Fruit fly (Drosophila melanogaster): ENCODE measurements around the gene Atg3.
A peak's percentile ranks its signal among the peaks of the same experiment; 100 is the strongest.

Gene Atg3

DNA sequence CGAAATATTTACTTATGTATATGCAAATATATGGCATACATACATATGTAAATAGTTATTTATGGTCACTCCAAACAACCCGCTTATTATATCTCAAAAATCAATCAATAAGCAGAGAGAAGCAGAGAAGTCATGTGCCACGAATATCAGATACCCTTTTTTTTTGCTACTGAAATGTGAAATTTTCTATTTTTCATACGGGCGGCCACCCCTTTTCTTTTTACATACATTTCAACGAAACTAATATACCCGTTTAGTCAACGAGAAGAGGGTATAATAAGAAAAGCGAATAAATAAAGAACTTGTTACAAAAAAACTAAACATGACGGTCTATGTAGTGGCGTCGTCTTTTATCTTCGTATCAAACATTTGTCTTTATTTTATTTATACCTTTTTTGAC, 36.1 kb downstream of the Atg3 start (continued):
- peak; percentile 41 for TF ChIP-seq HHEX (GFP tag; optimal IDR thresholded peaks at IDR 0.05)
- TF ChIP-seq CG2875 (GFP tag; optimal IDR thresholded peaks at IDR 0.05), result no peak
- TF ChIP-seq NfI (GFP tag; optimal IDR thresholded peaks at IDR 0.05), result peak; percentile 55
- no peak for TF ChIP-seq sna (GFP tag; IDR thresholded peaks at IDR 0.05; ENCODE audit: partially characterized antibody)
- TF ChIP-seq CG8089 (GFP tag; optimal IDR thresholded peaks at IDR 0.05), result no peak
- no peak for TF ChIP-seq lov (optimal IDR thresholded peaks at IDR 0.05)
- TF ChIP-seq lov (GFP tag; IDR thresholded peaks at IDR 0.05), result no peak
- peak; percentile 18 for TF ChIP-seq CG9876 (GFP tag; optimal IDR thresholded peaks at IDR 0.05)
- TF ChIP-seq zfh1 (GFP tag; IDR thresholded peaks at IDR 0.05), result peak; percentile 60; the same call in 2 of the 3 replicates
- no peak for TF ChIP-seq ab (GFP tag; optimal IDR thresholded peaks at IDR 0.05)
- TF ChIP-seq Vsx1 (GFP tag; optimal IDR thresholded peaks at IDR 0.05), result no peak
- peak; percentile 16 for TF ChIP-seq nau (GFP tag; optimal IDR thresholded peaks at IDR 0.05)
- TF ChIP-seq chinmo (GFP tag; IDR thresholded peaks at IDR 0.05; ENCODE audit: partially characterized antibody), result no peak
- TF ChIP-seq jigr1 (GFP tag; IDR thresholded peaks at IDR 0.05), result 0 out of 3 replicates have a peak, but pooled peaks have one; percentile 8
- TF ChIP-seq CG4282 (GFP tag; optimal IDR thresholded peaks at IDR 0.05), result no peak
- peak; percentile 12 for TF ChIP-seq pho (GFP tag; optimal IDR thresholded peaks at IDR 0.05)
- 0 out of 3 replicates have a peak, but pooled peaks have one; percentile 45 for TF ChIP-seq CG3726 (GFP tag; IDR thresholded peaks at IDR 0.05)
- TF ChIP-seq CG10959 (GFP tag; IDR thresholded peaks at IDR 0.05), result no peak
- peak; percentile 68 for TF ChIP-seq Rfx (GFP tag; IDR thresholded peaks at IDR 0.05)
- TF ChIP-seq cg (GFP tag; optimal IDR thresholded peaks at IDR 0.05), result no peak
- peak; percentile 57; the same call in 1 of the 3 replicates for TF ChIP-seq gce (GFP tag; IDR thresholded peaks at IDR 0.05)
- TF ChIP-seq tap (tag; optimal IDR thresholded peaks at IDR 0.05), result peak; percentile 52
- TF ChIP-seq CG13894 (tag; optimal IDR thresholded peaks at IDR 0.05), result no peak
- TF ChIP-seq chn (GFP tag; optimal IDR thresholded peaks at IDR 0.05), result peak; percentile 41
- peak; percentile 48 for TF ChIP-seq HLH54F (GFP tag; optimal IDR thresholded peaks at IDR 0.05)
- peak; percentile 15 for TF ChIP-seq CG12104 (GFP tag; optimal IDR thresholded peaks at IDR 0.05)
- TF ChIP-seq sima (GFP tag; optimal IDR thresholded peaks at IDR 0.05), result no peak
- no peak for TF ChIP-seq trem (tag; optimal IDR thresholded peaks at IDR 0.05)
- peak; percentile 22 for TF ChIP-seq CG5245 (GFP tag; optimal IDR thresholded peaks at IDR 0.05)
- peak; percentile 51 for TF ChIP-seq shn (GFP tag; optimal IDR thresholded peaks at IDR 0.05)
- no peak for TF ChIP-seq CG4707 (GFP tag; optimal IDR thresholded peaks at IDR 0.05)
- peak; percentile 93 for TF ChIP-seq Med (GFP tag)
- TF ChIP-seq tin (GFP tag; optimal IDR thresholded peaks at IDR 0.05), result no peak
- peak; percentile 63 for TF ChIP-seq sisA (GFP tag; IDR thresholded peaks at IDR 0.05)
- TF ChIP-seq chif (GFP tag; optimal IDR thresholded peaks at IDR 0.05), result peak; percentile 28 to 57
- TF ChIP-seq gsb (GFP tag; IDR thresholded peaks at IDR 0.05), result peak; percentile 53; the same call in 1 of the 2 replicates
- no peak for TF ChIP-seq CG12236 (GFP tag; optimal IDR thresholded peaks at IDR 0.05)
- no peak for TF ChIP-seq CG9932 (GFP tag; IDR thresholded peaks at IDR 0.05)
- TF ChIP-seq CG11247 (GFP tag; IDR thresholded peaks at IDR 0.05), result peak; percentile 40; the same call in 1 of the 2 replicates
- peak; percentile 44 for TF ChIP-seq az2 (GFP tag; optimal IDR thresholded peaks at IDR 0.05)
- no peak for TF ChIP-seq CG1024 (GFP tag; IDR thresholded peaks at IDR 0.05)
- TF ChIP-seq CG13123 (GFP tag; optimal IDR thresholded peaks at IDR 0.05), result no peak
- TF ChIP-seq Sox100B (GFP tag; optimal IDR thresholded peaks at IDR 0.05), result peak; percentile 37
- no peak for TF ChIP-seq CG10543 (GFP tag; optimal IDR thresholded peaks at IDR 0.05)
- no peak for TF ChIP-seq CG7786 (GFP tag; optimal IDR thresholded peaks at IDR 0.05)
- peak; percentile 44 for TF ChIP-seq CG12769 (tag; optimal IDR thresholded peaks at IDR 0.05)
- TF ChIP-seq CG32772 (GFP tag; IDR thresholded peaks at IDR 0.05), result peak; percentile 57
- TF ChIP-seq dimm (GFP tag; IDR thresholded peaks at IDR 0.05), result peak; percentile 58; the same call in 1 of the 2 replicates
- no peak for TF ChIP-seq pita (GFP tag; optimal IDR thresholded peaks at IDR 0.05)
- peak; percentile 9 for TF ChIP-seq CG12155 (GFP tag; optimal IDR thresholded peaks at IDR 0.05)
- no peak for TF ChIP-seq gsb-n (tag; optimal IDR thresholded peaks at IDR 0.05)
- no peak for TF ChIP-seq CG10147 (GFP tag; optimal IDR thresholded peaks at IDR 0.05)

Data from whole organism, embryonic.